Fruit fly (Drosophila melanogaster): ENCODE results near the gene CG17127.

CG17127 gene

DNA sequence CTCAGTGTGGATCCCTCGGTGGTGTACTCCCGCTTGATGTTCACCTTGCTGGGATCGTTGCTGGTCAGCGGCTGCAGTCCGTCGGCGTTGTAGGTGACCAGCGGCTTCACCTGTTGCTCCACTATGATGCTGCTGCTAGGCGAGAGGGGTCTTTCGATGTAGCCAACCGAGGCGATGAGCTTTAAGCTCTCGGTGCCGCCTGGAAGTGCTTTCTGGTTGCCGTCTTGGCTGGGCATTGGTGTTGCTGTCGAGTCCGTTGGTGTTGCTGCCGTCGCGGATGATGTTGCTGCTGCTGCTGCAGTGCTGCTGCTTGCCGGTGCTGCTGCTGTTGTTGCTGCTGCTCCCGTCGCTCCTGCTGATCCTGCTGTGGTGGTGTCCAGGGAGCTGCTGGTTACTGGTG lies 3.4 kb downstream of the CG17127 start:
- TF ChIP-seq Dll (optimal IDR thresholded peaks at IDR 0.05), result no peak
- TF ChIP-seq EcR (GFP tag; optimal IDR thresholded peaks at IDR 0.05), result no peak
- no peak for TF ChIP-seq CG8478 (optimal IDR thresholded peaks at IDR 0.05)
- no peak for TF ChIP-seq pan (optimal IDR thresholded peaks at IDR 0.05)
- TF ChIP-seq usp (GFP tag; optimal IDR thresholded peaks at IDR 0.05), result no peak

DNA sequence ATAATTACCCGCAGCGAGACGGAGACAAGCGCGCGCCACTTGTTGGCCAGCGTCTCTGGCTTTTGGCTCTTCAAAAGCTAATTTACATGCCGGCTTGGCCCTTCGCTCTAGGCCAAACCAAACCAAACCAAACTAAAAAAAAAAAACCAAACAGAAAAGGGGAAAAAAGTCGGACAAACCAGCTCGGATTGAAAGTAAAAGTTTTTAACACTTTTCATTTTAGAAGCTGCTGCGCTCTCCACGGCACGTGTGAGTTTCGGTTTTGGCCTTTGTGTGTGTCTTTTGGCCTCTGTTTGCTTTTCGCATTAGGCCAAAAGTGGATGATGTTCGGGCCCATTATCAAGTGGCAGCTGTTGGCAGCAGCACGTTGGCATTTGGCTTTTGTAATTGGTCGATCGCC lies 10.6 kb downstream of the CG17127 start:
- TF ChIP-seq pan (optimal IDR thresholded peaks at IDR 0.05) (no peak), CG8478 (optimal IDR thresholded peaks at IDR 0.05) (no peak), psq (optimal IDR thresholded peaks at IDR 0.05) (no peak), usp (GFP tag; optimal IDR thresholded peaks at IDR 0.05) (no peak)

DNA sequence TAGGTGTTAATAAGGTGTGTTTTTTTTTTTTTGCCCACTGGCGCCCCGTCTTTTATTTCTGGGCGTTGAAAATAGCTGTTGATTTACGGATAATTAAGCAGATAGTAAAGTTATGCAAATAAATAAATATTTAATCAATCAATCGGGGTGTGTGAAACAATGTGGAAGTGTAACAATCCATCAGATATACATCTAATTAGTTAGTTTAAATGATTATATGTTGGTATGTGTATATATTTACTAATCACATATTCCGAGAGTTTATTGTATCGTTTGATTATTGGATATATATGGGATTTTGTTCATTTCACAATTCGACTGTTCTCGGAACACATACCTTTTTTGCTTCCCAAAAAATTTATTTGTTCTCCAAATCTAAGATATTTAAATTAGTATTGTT lies 19.3 kb downstream of the CG17127 start, which contains the start of gene CG31870:
TSS of gene CG31870 (plus strand) at position 301 of the 400 bp plus-strand sequence.
- no peak for TF ChIP-seq Dll (optimal IDR thresholded peaks at IDR 0.05)
- TF ChIP-seq psq (optimal IDR thresholded peaks at IDR 0.05), result no peak
- no peak for TF ChIP-seq pan (optimal IDR thresholded peaks at IDR 0.05)
- TF ChIP-seq usp (GFP tag; optimal IDR thresholded peaks at IDR 0.05), result no peak
- no peak for TF ChIP-seq CG8478 (optimal IDR thresholded peaks at IDR 0.05)
- no peak for TF ChIP-seq EcR (GFP tag; optimal IDR thresholded peaks at IDR 0.05)

DNA sequence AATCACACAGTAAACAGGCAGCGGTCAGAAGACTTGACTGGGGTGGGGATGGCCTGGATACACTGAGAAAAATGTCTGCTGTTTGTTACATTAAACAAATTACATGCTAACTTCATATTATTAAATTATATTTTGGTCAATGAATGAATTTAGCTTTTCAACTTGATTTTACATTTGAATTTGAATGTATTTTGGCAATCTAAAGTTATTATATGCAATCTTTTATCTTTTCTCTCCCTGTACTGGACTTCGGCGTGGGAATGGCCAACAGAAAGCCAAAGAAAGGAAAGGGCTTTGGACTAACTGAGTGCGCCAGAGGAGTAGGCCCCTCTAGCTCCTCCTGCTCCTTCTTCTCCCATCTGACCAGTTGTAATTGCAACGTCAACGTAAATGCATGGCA lies 20.7 kb downstream of the CG17127 start:
- TF ChIP-seq Dll (optimal IDR thresholded peaks at IDR 0.05) (no peak), pan (optimal IDR thresholded peaks at IDR 0.05) (no peak)

DNA sequence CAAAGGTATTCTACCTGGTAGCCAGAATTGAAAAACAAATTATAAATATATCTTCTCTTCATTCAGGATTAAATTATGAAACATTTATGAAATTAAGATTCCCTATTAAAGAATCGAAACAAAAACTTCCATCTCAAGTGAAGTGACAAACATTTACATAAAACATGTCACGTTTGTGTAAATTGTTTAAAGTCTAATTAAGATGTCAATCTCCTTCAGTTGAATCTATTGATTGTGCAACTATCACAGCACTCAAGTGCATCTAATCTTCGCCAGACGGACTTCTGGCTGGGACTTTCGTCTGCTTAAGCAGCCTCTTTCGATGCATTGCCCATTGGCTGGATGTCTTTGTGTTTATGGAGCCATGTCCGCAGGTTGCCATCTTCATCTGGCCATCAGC lies 21.4 kb downstream of the CG17127 start:
- TF ChIP-seq psq (optimal IDR thresholded peaks at IDR 0.05) (no peak), Dll (optimal IDR thresholded peaks at IDR 0.05) (no peak), EcR (GFP tag; optimal IDR thresholded peaks at IDR 0.05) (no peak), pan (optimal IDR thresholded peaks at IDR 0.05) (no peak), usp (GFP tag; optimal IDR thresholded peaks at IDR 0.05) (no peak), CG8478 (optimal IDR thresholded peaks at IDR 0.05) (no peak)

DNA sequence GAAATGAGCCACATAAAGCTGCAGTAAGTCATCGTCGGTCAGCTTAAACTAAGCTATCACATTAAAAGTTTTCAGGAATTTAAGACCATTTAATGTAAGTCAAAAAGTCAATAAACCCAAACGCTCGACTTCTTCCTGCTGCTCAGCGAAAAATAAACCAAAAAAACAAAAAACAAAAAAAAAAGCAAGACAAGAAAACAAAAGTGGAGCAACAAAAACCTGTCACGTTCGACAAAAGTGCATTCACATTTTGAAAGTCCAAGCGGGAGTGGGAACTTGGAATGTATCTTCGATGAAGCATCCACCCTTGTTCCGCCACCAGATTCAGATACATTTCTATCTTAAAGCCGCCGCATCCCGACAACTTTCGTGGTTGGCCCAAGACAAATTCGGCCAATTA lies 23.4 kb downstream of the CG17127 start:
- TF ChIP-seq Dll (optimal IDR thresholded peaks at IDR 0.05) (no peak), pan (optimal IDR thresholded peaks at IDR 0.05) (no peak), psq (optimal IDR thresholded peaks at IDR 0.05) (no peak), usp (GFP tag; optimal IDR thresholded peaks at IDR 0.05) (no peak), CG8478 (optimal IDR thresholded peaks at IDR 0.05) (no peak), EcR (GFP tag; optimal IDR thresholded peaks at IDR 0.05) (no peak)

DNA sequence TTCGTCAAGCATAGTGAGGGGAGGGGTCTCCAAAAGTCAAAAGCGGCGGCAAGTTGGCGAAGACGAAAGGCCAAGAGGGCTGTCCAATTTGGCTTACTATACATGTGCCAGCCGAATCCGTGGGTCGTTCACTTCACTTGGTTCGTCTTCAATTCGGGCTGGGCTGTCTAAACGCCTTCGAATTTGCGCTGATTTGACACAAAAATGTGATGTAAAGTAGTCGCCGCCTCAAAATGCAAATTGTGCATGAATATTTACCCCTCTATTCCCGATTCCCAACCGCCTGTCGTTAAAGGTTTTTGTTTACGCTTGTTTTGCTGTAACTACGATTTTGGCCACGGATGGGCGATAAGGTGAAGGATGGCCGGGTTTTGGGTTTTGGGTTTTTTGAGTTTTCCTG lies 25.1 kb downstream of the CG17127 start:
- TF ChIP-seq Dll (optimal IDR thresholded peaks at IDR 0.05), result no peak
- no peak for TF ChIP-seq CG8478 (optimal IDR thresholded peaks at IDR 0.05)
- TF ChIP-seq pan (optimal IDR thresholded peaks at IDR 0.05), result no peak
- no peak for TF ChIP-seq psq (optimal IDR thresholded peaks at IDR 0.05)
- no peak for TF ChIP-seq EcR (GFP tag; optimal IDR thresholded peaks at IDR 0.05)
- no peak for TF ChIP-seq usp (GFP tag; optimal IDR thresholded peaks at IDR 0.05)

DNA sequence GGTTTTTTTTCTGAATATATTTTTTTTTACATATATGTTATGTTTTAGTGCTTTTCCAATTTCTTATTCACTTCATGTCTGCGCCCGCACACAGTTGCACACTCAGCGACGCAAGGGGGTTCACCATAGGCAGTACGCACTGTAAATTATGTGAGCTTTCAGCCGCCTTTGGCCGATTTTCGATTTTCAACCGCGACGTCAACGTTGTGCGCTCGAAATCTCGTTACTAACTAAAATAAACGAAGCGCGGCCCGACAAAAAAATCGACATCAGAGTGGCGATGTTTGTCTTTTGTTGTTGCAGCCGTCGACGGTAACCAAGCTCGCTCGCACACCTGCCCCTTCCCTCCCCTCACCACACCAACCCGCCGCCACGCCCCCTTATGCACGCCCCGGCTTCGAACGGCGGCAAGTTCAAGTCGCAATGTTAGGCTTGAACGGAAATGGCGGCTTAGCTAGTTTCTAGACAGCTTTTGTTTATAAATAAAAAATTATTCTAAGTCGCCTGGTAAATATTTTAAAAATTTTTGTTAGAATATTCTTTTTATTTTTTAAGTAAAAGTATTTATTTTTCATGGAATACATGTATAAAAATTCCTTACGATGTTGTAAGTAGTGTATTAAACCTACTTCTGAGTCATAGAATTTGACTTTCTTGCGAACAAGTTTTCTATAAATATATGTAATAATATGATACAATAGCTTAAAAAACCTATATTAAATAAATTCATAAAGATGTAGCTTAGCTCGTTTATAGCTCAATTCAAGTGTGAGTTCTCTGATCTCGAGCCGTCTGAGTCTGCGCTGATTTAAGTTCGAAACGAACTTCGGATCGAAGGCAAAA lies 30.4 kb downstream of the CG17127 start, which contains the start of gene CG31869:
TSS of gene CG31869 (minus strand) at position 233 of the 843 bp plus-strand sequence.
- TF ChIP-seq Dll (optimal IDR thresholded peaks at IDR 0.05), result peak; percentile 33
- no peak for TF ChIP-seq EcR (GFP tag; optimal IDR thresholded peaks at IDR 0.05)

DNA sequence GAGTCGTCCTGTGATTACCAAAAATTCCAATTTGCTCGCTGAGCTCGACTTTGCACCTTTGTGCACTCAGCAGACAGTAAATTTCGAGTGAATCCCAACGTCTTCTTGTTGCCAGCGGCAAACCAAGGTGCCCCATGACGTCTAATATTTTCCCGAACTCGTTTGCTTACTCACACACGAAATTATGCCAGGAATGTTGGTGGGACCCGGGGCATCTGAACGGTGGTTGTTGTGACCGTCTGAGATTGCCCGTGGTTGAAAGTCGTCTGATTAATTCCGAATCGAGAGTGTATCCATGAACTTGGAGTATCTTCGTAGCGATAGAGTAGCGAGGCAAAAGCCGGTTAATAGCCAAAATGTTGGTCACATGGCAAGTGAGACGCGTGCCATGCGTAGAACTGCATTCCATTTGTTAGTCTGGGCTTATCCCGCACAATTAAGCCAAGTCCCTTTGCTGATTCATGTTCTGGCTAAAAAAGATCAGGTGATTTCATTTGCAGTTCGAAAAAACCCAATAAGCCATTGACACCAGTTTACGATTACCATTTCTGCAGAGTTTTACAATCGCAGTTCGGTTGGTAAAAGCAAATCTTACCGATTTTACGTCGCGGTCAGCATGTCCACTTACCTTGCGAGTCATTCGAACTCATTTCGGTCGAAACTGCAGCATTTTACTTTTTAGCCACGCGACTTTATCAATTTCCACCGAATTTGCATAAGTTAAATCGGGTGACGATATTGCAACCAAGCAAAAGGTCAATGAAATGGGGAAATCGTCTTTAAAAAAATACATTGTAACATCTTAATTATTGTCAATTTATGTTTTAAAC lies 31.5 kb downstream of the CG17127 start:
- TF ChIP-seq psq (optimal IDR thresholded peaks at IDR 0.05), result no peak
- TF ChIP-seq Dll (optimal IDR thresholded peaks at IDR 0.05), result no peak
- no peak for TF ChIP-seq CG8478 (optimal IDR thresholded peaks at IDR 0.05)
- TF ChIP-seq usp (GFP tag; optimal IDR thresholded peaks at IDR 0.05), result no peak
- TF ChIP-seq pan (optimal IDR thresholded peaks at IDR 0.05), result no peak
- no peak for TF ChIP-seq EcR (GFP tag; optimal IDR thresholded peaks at IDR 0.05)

DNA sequence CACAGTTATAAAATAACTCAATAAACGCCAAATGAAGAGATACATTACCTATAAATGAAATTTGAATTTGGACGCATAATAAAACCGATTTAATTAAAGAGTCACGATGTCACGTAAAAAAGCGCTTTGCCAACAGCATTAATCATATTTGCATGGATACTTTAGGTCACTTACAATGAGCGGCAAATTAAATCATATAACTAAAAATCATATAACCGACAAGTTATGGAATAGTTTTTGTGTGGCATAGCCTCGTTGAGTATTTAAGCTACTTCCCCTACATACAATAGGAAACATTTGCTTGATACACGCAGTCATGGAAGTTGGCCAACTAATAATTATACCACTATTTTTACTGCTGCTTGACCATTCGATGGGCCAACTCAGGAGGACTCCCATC lies 48.1 kb downstream of the CG17127 start, which contains the start of gene CG6508:
TSS of gene CG6508 (plus strand) at position 301 of the 400 bp plus-strand sequence.
- no peak for TF ChIP-seq pan (optimal IDR thresholded peaks at IDR 0.05)

DNA sequence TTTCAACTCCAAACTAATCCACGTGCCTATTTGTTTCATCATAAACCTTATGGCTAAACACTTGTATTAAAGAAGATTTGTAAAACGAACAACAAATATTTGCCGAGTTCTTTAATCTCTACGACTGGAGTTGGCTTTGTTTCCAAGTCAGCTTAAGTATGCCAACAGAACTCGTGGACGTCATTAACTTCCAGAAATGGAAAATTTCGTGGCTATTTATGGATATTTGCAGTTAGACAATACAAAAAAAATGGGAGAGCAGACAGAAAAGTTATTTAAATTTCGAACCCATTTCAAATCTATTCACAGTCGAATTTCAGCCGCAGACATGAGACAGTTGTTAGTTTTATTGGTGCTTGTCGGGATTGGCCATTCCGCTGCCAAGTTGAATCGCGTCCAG lies 49.7 kb downstream of the CG17127 start, which contains the start of gene CG17134:
TSS of gene CG17134 (plus strand) at position 301 of the 400 bp plus-strand sequence.
- TF ChIP-seq Dll (optimal IDR thresholded peaks at IDR 0.05) (no peak), psq (optimal IDR thresholded peaks at IDR 0.05) (no peak), usp (GFP tag; optimal IDR thresholded peaks at IDR 0.05) (no peak), EcR (GFP tag; optimal IDR thresholded peaks at IDR 0.05) (no peak), pan (optimal IDR thresholded peaks at IDR 0.05) (no peak), CG8478 (optimal IDR thresholded peaks at IDR 0.05) (no peak)

All from whole organism.